Worm (Caenorhabditis elegans): ENCODE data around the gene Y54G2A.38.

DNA sequence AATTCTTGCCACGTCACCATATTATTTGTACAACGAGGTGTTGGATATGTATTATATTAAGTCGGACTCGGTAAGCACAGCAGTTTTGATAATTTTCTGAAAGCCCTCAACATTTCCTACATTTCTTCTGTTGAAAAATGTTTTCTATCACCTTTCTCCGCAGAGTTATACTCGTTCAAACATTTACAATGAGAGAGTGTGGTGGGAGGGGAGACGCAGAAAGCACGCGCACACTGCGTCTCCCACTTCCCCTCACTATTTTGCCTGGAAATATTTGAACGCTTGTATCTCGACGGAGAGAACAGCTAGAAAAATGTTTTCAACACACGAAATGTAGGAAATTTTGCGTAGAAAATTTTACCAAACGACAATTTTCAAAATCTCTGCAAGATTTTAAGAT, 4.9 kb downstream of the Y54G2A.38 start:
- TF ChIP-seq sma-9 (GFP tag; optimal IDR thresholded peaks at IDR 0.05) (no peak), sma-9 (tag; optimal IDR thresholded peaks at IDR 0.05) (no peak), nhr-11 (tag; optimal IDR thresholded peaks at IDR 0.05) (no peak), lin-39 (tag; optimal IDR thresholded peaks at IDR 0.05) (no peak)

Measured in whole organism, L2 larva.